Fruit fly (Drosophila melanogaster): ENCODE results near the gene CG14892.

DNA sequence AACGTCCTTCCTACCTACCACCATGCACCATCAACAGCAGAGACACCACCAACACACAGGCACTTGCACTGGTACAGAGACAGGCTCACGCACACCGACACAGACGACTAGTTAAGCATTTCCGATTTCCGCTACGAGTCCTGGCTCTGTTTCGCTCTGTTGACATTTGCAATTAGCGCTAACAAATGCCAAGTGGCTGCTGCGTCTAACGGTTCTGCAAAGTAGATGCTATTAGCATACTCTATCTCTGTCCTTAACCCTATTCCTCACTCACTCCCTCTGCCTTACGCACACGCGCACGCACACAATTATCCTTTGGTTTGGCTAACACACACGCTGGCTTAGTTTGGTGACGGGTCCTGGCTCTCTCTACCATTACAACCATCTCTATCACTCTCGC is 23.7 kb upstream of the CG14892 start:
- TF ChIP-seq CG8478 (optimal IDR thresholded peaks at IDR 0.05) (no peak), usp (GFP tag; optimal IDR thresholded peaks at IDR 0.05) (no peak), psq (optimal IDR thresholded peaks at IDR 0.05) (no peak), pan (optimal IDR thresholded peaks at IDR 0.05) (no peak), Dll (optimal IDR thresholded peaks at IDR 0.05) (no peak), EcR (GFP tag; optimal IDR thresholded peaks at IDR 0.05) (no peak)
